Worm (Caenorhabditis elegans): ENCODE results near the gene phf-31.

- TF ChIP-seq pha-4 (tag; optimal IDR thresholded peaks at IDR 0.05) (no peak), ahr-1 (tag; optimal IDR thresholded peaks at IDR 0.05) (no peak), pqm-1 (tag; optimal IDR thresholded peaks at IDR 0.05) (no peak), ceh-14 (tag; optimal IDR thresholded peaks at IDR 0.05) (no peak), rnt-1 (tag; optimal IDR thresholded peaks at IDR 0.05) (no peak), syd-9 (tag; optimal IDR thresholded peaks at IDR 0.05) (no peak), ceh-6 (GFP tag; optimal IDR thresholded peaks at IDR 0.05) (no peak), gmeb-2 (tag; optimal IDR thresholded peaks at IDR 0.05) (no peak)
Measured at ce11 chrX:10640578-10640977, 41.2 kb upstream of the phf-31 start.
